Fruit fly (Drosophila melanogaster) whole organism, adult: ENCODE measurements around the gene Nemp.

ENCODE experiments used
- CG11617 ChIP-seq: fragments of 200-800 bp; sonication (Bioruptor generic); optimal IDR thresholded peaks from 2 replicates; lab custom pipeline; 2017; ENCODE audit warnings: mild to moderate bottlenecking, missing biosample characterization, missing genetic modification reagents, missing genetic modification characterization
- CG33017 ChIP-seq: fragments of 200-800 bp; sonication (Bioruptor generic); optimal IDR thresholded peaks from 2 replicates; lab custom pipeline; 2018; ENCODE audit warnings: missing biosample characterization, mild to moderate bottlenecking, missing genetic modification characterization, moderate library complexity
- CG5204 ChIP-seq: fragments of 200-800 bp; sonication (Bioruptor generic); optimal IDR thresholded peaks from 2 replicates; lab custom pipeline; 2016; ENCODE audit warnings: missing biosample characterization, missing genetic modification characterization
- Clk ChIP-seq: fragments of 200-800 bp; sonication (Bioruptor generic); optimal IDR thresholded peaks from 2 replicates; lab custom pipeline; 2017; ENCODE audit warnings: missing biosample characterization, missing genetic modification characterization
- Crg-1 ChIP-seq: fragments of 200-800 bp; sonication (Bioruptor generic); optimal IDR thresholded peaks from 2 replicates; lab custom pipeline; 2016; ENCODE audit warnings: missing biosample characterization, missing genetic modification characterization
- Hr96 ChIP-seq: fragments of 200-800 bp; sonication (Bioruptor generic); optimal IDR thresholded peaks from 2 replicates; lab custom pipeline; 2016; ENCODE audit warnings: missing biosample characterization, missing genetic modification characterization
- Mnt ChIP-seq: fragments of 200-800 bp; sonication (Bioruptor generic); optimal IDR thresholded peaks from 2 replicates; lab custom pipeline; 2016; ENCODE audit warnings: missing biosample characterization, mild to moderate bottlenecking, missing genetic modification characterization
- cic ChIP-seq: fragments of 200-800 bp; sonication (Bioruptor generic); optimal IDR thresholded peaks from 2 replicates; lab custom pipeline; 2017; ENCODE audit warnings: missing biosample characterization, mild to moderate bottlenecking, missing genetic modification characterization, moderate library complexity
- kay ChIP-seq: fragments of 200-800 bp; sonication (Bioruptor generic); peaks from one replicate; lab custom pipeline; 2016; ENCODE audit warnings: missing biosample characterization, missing genetic modification characterization, borderline replicate concordance
- pad ChIP-seq: fragments of 200-800 bp; sonication (Bioruptor generic); optimal IDR thresholded peaks from 3 replicates; lab custom pipeline; 2017; ENCODE audit warnings: missing biosample characterization, missing genetic modification characterization, mild to moderate bottlenecking, moderate library complexity, missing genetic modification reagents
- toe ChIP-seq: fragments of 200-800 bp; sonication (Bioruptor generic); optimal IDR thresholded peaks from 2 replicates; lab custom pipeline; 2016; ENCODE audit warnings: missing biosample characterization, missing genetic modification characterization

DNA sequence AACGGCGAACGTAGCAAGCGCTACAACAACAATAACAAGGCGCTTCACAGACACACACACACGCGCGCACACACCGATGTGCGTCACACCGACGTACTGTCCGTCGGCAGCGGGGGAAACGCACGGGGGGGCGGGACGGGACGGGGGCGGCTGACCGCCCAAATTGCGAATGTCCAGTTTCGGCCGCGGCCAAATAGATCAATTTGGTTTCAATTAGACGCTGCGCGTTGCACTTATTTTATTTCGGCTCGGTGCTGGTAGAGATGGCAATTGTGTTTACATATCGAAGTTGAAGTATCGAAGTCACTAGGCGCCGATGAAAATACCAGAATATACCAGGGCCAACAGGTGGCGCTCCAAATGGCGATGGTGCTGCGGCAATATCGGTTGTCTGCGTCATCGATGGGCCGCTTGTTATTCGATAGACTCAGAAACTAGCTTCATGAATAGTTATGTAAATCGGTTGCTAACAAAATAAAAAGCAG lies 17.7 kb downstream of the Nemp start, which contains the start of gene Rok:
- TF ChIP-seq Clk (GFP tag; lab: Kevin White, UChicago) (no peak), CG5204 (GFP tag; lab: Kevin White, UChicago) (no peak), CG33017 (tag; lab: Kevin White, UChicago) (no peak), CG11617 (no peak), cic (GFP tag; lab: Kevin White, UChicago) (peak; percentile 30), pad (GFP tag; lab: Kevin White, UChicago) (no peak), Hr96 (no peak), Mnt (GFP tag; lab: Kevin White, UChicago) (no peak), Crg-1 (GFP tag; lab: Kevin White, UChicago) (no peak), kay (GFP tag; lab: Kevin White, UChicago) (no peak), toe (no peak)
